Worm (Caenorhabditis elegans) whole organism, young adult: ENCODE data around the gene ZK328.6.

Experiments used
- C17E4.6 ChIP-seq: fragments of 200-800 bp; sonication (Bioruptor generic); IDR thresholded peaks from 2 replicates; pipeline ENCODE4 v1.3.6; 2022; ENCODE audit warnings: missing genetic modification reagents, missing genetic modification characterization, missing compliant biosample characterization
- D2030.7 ChIP-seq: fragments of 200-800 bp; sonication (Bioruptor generic); IDR thresholded peaks from 2 replicates; pipeline ENCODE4 v1.3.6; 2022; ENCODE audit warnings: missing genetic modification reagents, missing genetic modification characterization, missing compliant biosample characterization
- F22D6.2 ChIP-seq: sonication (generic microtip); optimal IDR thresholded peaks from 2 replicates; lab custom pipeline; 2016; ENCODE audit warnings: mild to moderate bottlenecking, missing genetic modification characterization, missing compliant biosample characterization
- F52B5.7 ChIP-seq: sonication (generic microtip); optimal IDR thresholded peaks from 2 replicates; lab custom pipeline; 2016; ENCODE audit warnings: mild to moderate bottlenecking, missing genetic modification characterization, missing compliant biosample characterization
- F57A8.1 ChIP-seq: fragments of 200-800 bp; sonication (Bioruptor generic); optimal IDR thresholded peaks from 2 replicates; lab custom pipeline; 2018; ENCODE audit warnings: mild to moderate bottlenecking, missing genetic modification characterization, moderate library complexity, missing compliant biosample characterization
- Y53F4B.3 ChIP-seq: fragments of 200-800 bp; sonication (Bioruptor generic); IDR thresholded peaks from 2 replicates; pipeline ENCODE4 v1.3.6; 2022; ENCODE audit warnings: missing genetic modification reagents, missing genetic modification characterization, missing compliant biosample characterization
- aptf-2 ChIP-seq: fragments of 200-800 bp; sonication (Bioruptor generic); conservative IDR thresholded peaks from 2 replicates; pipeline ENCODE4 v1.3.6; 2022; ENCODE audit warnings: missing genetic modification reagents, missing genetic modification characterization, missing compliant biosample characterization
- athp-1 ChIP-seq: sonication (generic microtip); optimal IDR thresholded peaks from 2 replicates; lab custom pipeline; 2017; ENCODE audit warnings: mild to moderate bottlenecking, missing genetic modification characterization, missing compliant biosample characterization
- attf-5 ChIP-seq: fragments of 200-800 bp; sonication (Bioruptor generic); optimal IDR thresholded peaks from 2 replicates; lab custom pipeline; 2018; ENCODE audit warnings: mild to moderate bottlenecking, missing genetic modification characterization, missing compliant biosample characterization
- cebp-1 ChIP-seq, 2 experiments: fragments of 200-800 bp in 1 of 2; sonication (Bioruptor generic) in 1 of 2; sonication (generic microtip) in 1 of 2; IDR thresholded peaks in 1 of 2; optimal IDR thresholded peaks in 1 of 2; 2 replicates each; pipeline versions ENCODE4 v1.3.6 to Lab custom; 2017 to 2022; ENCODE audit warnings: missing compliant biosample characterization in 2 of 2, missing genetic modification characterization in 2 of 2, mild to moderate bottlenecking in 1 of 2, missing genetic modification reagents in 1 of 2, moderate library complexity in 1 of 2
- cebp-2 ChIP-seq: fragments of 200-800 bp; sonication (Bioruptor generic); IDR thresholded peaks from 2 replicates; pipeline ENCODE4 v1.3.6; 2022; ENCODE audit warnings: missing genetic modification characterization, missing compliant biosample characterization
- ceh-100 ChIP-seq: fragments of 200-800 bp; sonication (Bioruptor generic); IDR thresholded peaks from 2 replicates; pipeline ENCODE4 v1.3.6; 2022; ENCODE audit warnings: missing genetic modification reagents, missing genetic modification characterization, missing compliant biosample characterization
- ceh-79 ChIP-seq: sonication (generic microtip); optimal IDR thresholded peaks from 2 replicates; lab custom pipeline; 2017; ENCODE audit warnings: mild to moderate bottlenecking, missing genetic modification characterization, missing compliant biosample characterization
- chd-7 ChIP-seq: sonication (generic microtip); optimal IDR thresholded peaks from 2 replicates; lab custom pipeline; 2016; ENCODE audit warnings: mild to moderate bottlenecking, missing genetic modification characterization, moderate library complexity, missing compliant biosample characterization
- die-1 ChIP-seq: sonication (generic microtip); optimal IDR thresholded peaks from 2 replicates; lab custom pipeline; 2016; ENCODE audit warnings: missing genotype, mild to moderate bottlenecking, missing genetic modification characterization, missing compliant biosample characterization
- dox-1 ChIP-seq: fragments of 200-800 bp; sonication (Bioruptor generic); IDR thresholded peaks from 2 replicates; pipeline ENCODE4 v1.3.6; 2022; ENCODE audit warnings: missing genetic modification reagents, missing genetic modification characterization, missing compliant biosample characterization
- egrh-3 ChIP-seq: fragments of 200-800 bp; sonication (Bioruptor generic); IDR thresholded peaks from 2 replicates; pipeline ENCODE4 v1.3.6; 2022; ENCODE audit warnings: missing genetic modification reagents, missing genetic modification characterization, missing compliant biosample characterization
- ekl-4 ChIP-seq: fragments of 200-800 bp; sonication (Bioruptor generic); IDR thresholded peaks from 2 replicates; pipeline ENCODE4 v1.3.6; 2022; ENCODE audit warnings: missing genetic modification reagents, missing genetic modification characterization, missing compliant biosample characterization
- him-1 ChIP-seq: sonication (generic microtip); optimal IDR thresholded peaks from 2 replicates; lab custom pipeline; 2016; ENCODE audit warnings: missing genotype, missing genetic modification reagents, missing genetic modification characterization, missing compliant biosample characterization
- hlh-26 ChIP-seq: fragments of 200-800 bp; sonication (Bioruptor generic); conservative IDR thresholded peaks from 2 replicates; pipeline ENCODE4 v1.3.6; 2022; ENCODE audit warnings: missing genetic modification reagents, missing genetic modification characterization, missing compliant biosample characterization
- hmg-1.2 ChIP-seq: fragments of 200-800 bp; sonication (Bioruptor generic); IDR thresholded peaks from 2 replicates; pipeline ENCODE4 v1.3.6; 2022; ENCODE audit warnings: missing genetic modification reagents, missing genetic modification characterization, missing compliant biosample characterization
- hmg-20 ChIP-seq: fragments of 200-800 bp; sonication (Bioruptor generic); IDR thresholded peaks from 2 replicates; pipeline ENCODE4 v1.3.6; 2022; ENCODE audit warnings: missing genetic modification reagents, missing genetic modification characterization, missing compliant biosample characterization
- hsf-1 ChIP-seq: fragments of 200-800 bp; sonication (Bioruptor generic); IDR thresholded peaks from 2 replicates; pipeline ENCODE4 v1.3.6; 2022; ENCODE audit warnings: missing genetic modification reagents, missing genetic modification characterization, missing compliant biosample characterization
- lsl-1 ChIP-seq: fragments of 200-800 bp; sonication (Bioruptor generic); optimal IDR thresholded peaks from 2 replicates; lab custom pipeline; 2018; ENCODE audit warnings: mild to moderate bottlenecking, missing genetic modification characterization, moderate library complexity, missing compliant biosample characterization
- lsy-27 ChIP-seq: sonication (generic microtip); optimal IDR thresholded peaks from 2 replicates; lab custom pipeline; 2017; ENCODE audit warnings: missing genetic modification characterization, mild to moderate bottlenecking, missing compliant biosample characterization, antibody characterized with exemption, missing genotype, borderline replicate concordance; ENCODE audit not compliant: insufficient read depth
- madf-6 ChIP-seq: fragments of 200-800 bp; sonication (Bioruptor generic); IDR thresholded peaks from 2 replicates; pipeline ENCODE4 v1.3.6; 2022; ENCODE audit warnings: missing genetic modification reagents, missing genetic modification characterization, missing compliant biosample characterization
- mcd-1 ChIP-seq: fragments of 200-800 bp; sonication (Bioruptor generic); IDR thresholded peaks from 2 replicates; pipeline ENCODE4 v1.3.6; 2022; ENCODE audit warnings: missing genetic modification reagents, missing genetic modification characterization, missing compliant biosample characterization
- nfyb-1 ChIP-seq: fragments of 200-800 bp; sonication (Bioruptor generic); IDR thresholded peaks from 2 replicates; pipeline ENCODE4 v1.3.6; 2022; ENCODE audit warnings: missing genetic modification reagents, missing genetic modification characterization, missing compliant biosample characterization
- nhr-90 ChIP-seq: sonication (generic microtip); optimal IDR thresholded peaks from 2 replicates; lab custom pipeline; 2016; ENCODE audit warnings: missing genotype, mild to moderate bottlenecking, missing genetic modification characterization, missing compliant biosample characterization
- pbrm-1 ChIP-seq: fragments of 200-800 bp; sonication (Bioruptor generic); IDR thresholded peaks from 2 replicates; pipeline ENCODE4 v1.3.6; 2022; ENCODE audit warnings: missing genetic modification reagents, missing genetic modification characterization, missing compliant biosample characterization
- snpc-3.4 ChIP-seq: sonication (generic microtip); optimal IDR thresholded peaks from 2 replicates; lab custom pipeline; 2017; ENCODE audit warnings: missing genetic modification characterization, mild to moderate bottlenecking, missing compliant biosample characterization, antibody characterized with exemption, moderate library complexity, missing genotype, missing genetic modification reagents
- somi-1 ChIP-seq: fragments of 200-800 bp; sonication (Bioruptor generic); optimal IDR thresholded peaks from 2 replicates; lab custom pipeline; 2018; ENCODE audit warnings: mild to moderate bottlenecking, missing genetic modification characterization, missing compliant biosample characterization
- sptf-2 ChIP-seq: fragments of 200-800 bp; sonication (Bioruptor generic); optimal IDR thresholded peaks from 2 replicates; lab custom pipeline; 2018; ENCODE audit warnings: mild to moderate bottlenecking, missing genetic modification characterization, missing compliant biosample characterization
- tlf-1 ChIP-seq: fragments of 200-800 bp; sonication (Bioruptor generic); optimal IDR thresholded peaks from 2 replicates; lab custom pipeline; 2018; ENCODE audit warnings: mild to moderate bottlenecking, missing genetic modification characterization, missing compliant biosample characterization
- unc-130 ChIP-seq: sonication (generic microtip); optimal IDR thresholded peaks from 2 replicates; lab custom pipeline; 2016; ENCODE audit warnings: missing genetic modification reagents, missing genetic modification characterization, missing compliant biosample characterization
- unc-62 ChIP-seq: fragments of 150-350 bp; optimal IDR thresholded peaks from 2 replicates; lab custom pipeline; 2014; ENCODE audit warnings: missing biosample characterization, missing genetic modification reagents, missing genetic modification characterization
- zim-3 ChIP-seq: sonication (generic microtip); optimal IDR thresholded peaks from 2 replicates; lab custom pipeline; 2017; ENCODE audit warnings: mild to moderate bottlenecking, missing genetic modification characterization, moderate library complexity, missing compliant biosample characterization
- ztf-26 ChIP-seq: sonication (generic microtip); optimal IDR thresholded peaks from 2 replicates; lab custom pipeline; 2017; ENCODE audit warnings: missing genetic modification characterization, missing compliant biosample characterization
- ztf-3 ChIP-seq: fragments of 200-800 bp; sonication (Bioruptor generic); optimal IDR thresholded peaks from 2 replicates; lab custom pipeline; 2018; ENCODE audit warnings: mild to moderate bottlenecking, missing genetic modification characterization, missing compliant biosample characterization

The ZK328.6 gene

ce11 chrIII:6013027-6013426 lies 17.4 kb downstream of the ZK328.6 start:
- peak; percentile 84 for TF ChIP-seq him-1 (tag; lab: Kevin White, UChicago)
- TF ChIP-seq mcd-1 (GFP tag; lab: Robert Waterston, UW) = peak; percentile 59
- TF ChIP-seq ekl-4 (GFP tag; lab: Robert Waterston, UW) = 0 out of 2 replicates have a peak, but pooled peaks have one; percentile 13
- TF ChIP-seq C17E4.6 (GFP tag; lab: Robert Waterston, UW) = peak; percentile 45; the same call in 1 of the 2 replicates
- TF ChIP-seq dox-1 (GFP tag; lab: Robert Waterston, UW) = 0 out of 2 replicates have a peak, but pooled peaks have one; percentile 26
- TF ChIP-seq hsf-1 = peak; percentile 47; the same call in 1 of the 2 replicates
- TF ChIP-seq madf-6 (GFP tag; lab: Robert Waterston, UW) = peak; percentile 26; the same call in 1 of the 2 replicates
- TF ChIP-seq nfyb-1 (GFP tag; lab: Robert Waterston, UW) = 0 out of 2 replicates have a peak, but pooled peaks have one; percentile 28
- peak; percentile 29; the same call in 1 of the 2 replicates for TF ChIP-seq egrh-3
- peak; percentile 72 for TF ChIP-seq ceh-100

DNA sequence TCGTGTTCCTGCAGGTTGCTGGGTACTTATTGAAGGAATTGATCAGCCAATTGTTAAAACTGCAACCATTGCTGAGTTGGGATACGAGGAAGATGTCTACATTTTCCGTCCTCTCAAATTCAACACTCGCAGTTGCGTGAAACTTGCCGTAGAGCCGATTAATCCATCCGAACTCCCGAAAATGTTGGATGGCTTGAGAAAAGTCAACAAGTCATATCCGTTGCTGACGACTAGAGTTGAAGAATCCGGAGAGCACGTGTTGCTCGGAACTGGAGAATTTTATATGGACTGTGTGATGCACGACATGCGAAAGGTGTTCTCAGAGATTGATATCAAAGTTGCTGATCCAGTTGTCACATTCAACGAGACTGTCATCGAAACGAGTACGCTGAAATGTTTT lies 19.1 kb downstream of the ZK328.6 start:
- TF ChIP-seq hlh-26 (GFP tag; lab: Robert Waterston, UW) (no peak), chd-7 (tag; lab: Kevin White, UChicago) (no peak), cebp-2 (GFP tag; lab: Robert Waterston, UW) (no peak), ceh-79 (tag; lab: Kevin White, UChicago) (no peak), aptf-2 (no peak), lsy-27 (no peak)

ce11 chrIII:6008989-6009610 lies 21.3 kb downstream of the ZK328.6 start, which contains the start of the genes gcna-1 and eftu-2:
Gene gcna-1 (minus strand): TSS chrIII:6009084.
Gene eftu-2 (plus strand): TSS chrIII:6009560.
- no peak for TF ChIP-seq tlf-1
- peak; percentile 12 for TF ChIP-seq attf-5 (GFP tag; lab: Kevin White, UChicago)
- peak; percentile 59 for TF ChIP-seq mcd-1 (GFP tag; lab: Robert Waterston, UW)
- no peak for TF ChIP-seq pbrm-1 (GFP tag; lab: Robert Waterston, UW)
- TF ChIP-seq snpc-3.4 (tag; lab: Kevin White, UChicago) = no peak
- peak; percentile 13 for TF ChIP-seq athp-1
- TF ChIP-seq lsl-1 (GFP tag; lab: Kevin White, UChicago) = peak; percentile 76

ce11 chrIII:6006453-6006852 lies 23.9 kb downstream of the ZK328.6 start:
- TF ChIP-seq Y53F4B.3 (no peak), cebp-1 (GFP tag; IDR thresholded peaks at IDR 0.05; lab: Robert Waterston, UW) (no peak), cebp-1 (tag; optimal IDR thresholded peaks at IDR 0.05; lab: Kevin White, UChicago) (peak; percentile 2), nhr-90 (no peak), dox-1 (GFP tag; lab: Robert Waterston, UW) (no peak), F57A8.1 (no peak), zim-3 (tag; lab: Kevin White, UChicago) (no peak), sptf-2 (GFP tag; lab: Kevin White, UChicago) (no peak), die-1 (tag; lab: Kevin White, UChicago) (no peak), D2030.7 (GFP tag; lab: Robert Waterston, UW) (no peak), hmg-1.2 (GFP tag; lab: Robert Waterston, UW) (0 out of 2 replicates have a peak, but pooled peaks have one; percentile 7), hmg-20 (no peak), ekl-4 (GFP tag; lab: Robert Waterston, UW) (0 out of 2 replicates have a peak, but pooled peaks have one; percentile 24), unc-130 (GFP tag; lab: Kevin White, UChicago) (no peak), F22D6.2 (tag; lab: Kevin White, UChicago) (no peak), ztf-3 (no peak), F52B5.7 (tag; lab: Kevin White, UChicago) (peak; percentile 12), chd-7 (tag; lab: Kevin White, UChicago) (peak; percentile 5), nfyb-1 (GFP tag; lab: Robert Waterston, UW) (0 out of 2 replicates have a peak, but pooled peaks have one; percentile 39), ztf-26 (tag; lab: Kevin White, UChicago) (no peak), somi-1 (no peak), unc-62 (GFP tag; lab: Kevin White, UChicago) (no peak), hlh-26 (GFP tag; lab: Robert Waterston, UW) (no peak)
